Worm (Caenorhabditis elegans): ENCODE measurements around the gene F55A11.7.

DNA sequence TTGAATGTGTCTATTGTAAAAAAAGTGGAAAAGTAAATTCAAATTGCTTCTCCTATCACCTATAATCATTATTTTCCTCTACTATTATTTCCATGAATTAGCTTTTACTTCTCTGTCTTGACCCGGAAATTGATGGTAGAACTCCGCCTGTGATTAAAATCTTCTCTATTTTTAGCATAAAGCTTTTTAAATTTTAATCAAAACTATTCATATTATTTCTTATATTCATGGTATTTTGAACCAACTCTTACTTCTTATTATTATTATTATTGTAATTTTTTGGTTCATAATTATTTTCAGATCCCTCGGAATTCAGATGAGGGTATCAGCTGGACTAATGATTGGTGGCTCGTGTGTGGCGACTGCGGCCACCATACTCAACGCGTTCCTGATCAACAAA, 20.2 kb downstream of the F55A11.7 start, which contains the start of gene sel-11:
- TF ChIP-seq snpc-4 (tag; optimal IDR thresholded peaks at IDR 0.05) (no peak), lin-11 (tag; optimal IDR thresholded peaks at IDR 0.05) (no peak), alr-1 (tag; optimal IDR thresholded peaks at IDR 0.05) (no peak), egl-27 (tag; optimal IDR thresholded peaks at IDR 0.05) (no peak), ama-1 (optimal IDR thresholded peaks at IDR 0.05) (no peak), ztf-4 (tag; optimal IDR thresholded peaks at IDR 0.05) (no peak), lin-39 (tag; optimal IDR thresholded peaks at IDR 0.05) (no peak), zag-1 (tag; optimal IDR thresholded peaks at IDR 0.05) (no peak), lin-13 (GFP tag; optimal IDR thresholded peaks at IDR 0.05) (no peak), peb-1 (tag; optimal IDR thresholded peaks at IDR 0.05) (no peak), elt-3 (tag; optimal IDR thresholded peaks at IDR 0.05) (no peak)

Data from whole organism, L2 larva.